Worm (Caenorhabditis elegans): ENCODE measurements around the gene Y51A2A.6.
A peak's percentile ranks its signal among the peaks of the same experiment; 100 is the strongest.

Gene Y51A2A.6

DNA sequence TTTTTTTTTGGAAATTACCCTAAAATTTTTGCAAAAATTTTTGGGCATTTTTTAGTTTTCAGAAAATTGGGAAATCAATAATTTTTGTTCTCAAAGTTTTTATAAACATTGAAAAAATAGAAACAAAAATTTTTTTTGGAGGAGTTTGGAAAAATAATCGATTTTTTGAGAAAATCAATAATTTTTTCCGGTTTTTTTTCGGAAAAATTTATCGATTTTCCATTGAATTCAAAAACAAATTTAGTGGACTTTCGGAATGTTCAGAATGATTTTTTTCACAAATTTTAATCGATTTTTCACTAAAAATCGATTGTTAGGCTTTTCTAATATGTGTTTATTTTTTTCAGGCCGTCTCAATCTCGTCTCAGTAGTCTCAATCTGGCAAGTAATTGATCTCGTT is 35.1 kb downstream of the Y51A2A.6 start (continued):
- TF ChIP-seq dpl-1 (GFP tag; optimal IDR thresholded peaks at IDR 0.05) = no peak
- TF ChIP-seq F49E8.2 (tag; optimal IDR thresholded peaks at IDR 0.05; ENCODE audit: insufficient read depth) = no peak

DNA sequence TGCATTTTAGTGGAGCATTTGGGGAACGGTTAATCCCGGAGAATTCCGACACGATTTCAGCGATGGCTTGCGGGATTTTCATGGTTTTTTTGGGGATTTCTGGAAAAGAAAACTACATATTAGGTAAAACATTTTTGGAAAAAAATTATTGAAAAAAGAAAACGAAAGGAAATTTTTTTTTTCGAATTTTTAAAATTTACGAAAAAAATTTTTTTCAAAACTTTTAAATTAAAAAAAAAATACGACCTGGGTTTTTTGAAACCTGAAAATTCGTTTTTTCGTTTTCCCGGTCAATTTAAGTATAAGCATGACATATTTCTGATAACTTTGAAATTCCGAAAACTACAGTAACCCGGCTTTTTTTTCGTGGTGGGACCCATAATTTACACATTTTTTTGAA is 37.3 kb downstream of the Y51A2A.6 start, which contains the start of gene C08E8.10:
Gene C08E8.10, minus strand, starts transcription at position 101 of the 400 bp plus-strand sequence.
- no peak for TF ChIP-seq F10E7.11 (tag; optimal IDR thresholded peaks at IDR 0.05)
- TF ChIP-seq ztf-22 (GFP tag; optimal IDR thresholded peaks at IDR 0.05) = no peak
- no peak for TF ChIP-seq athp-1 (tag; optimal IDR thresholded peaks at IDR 0.05)
- no peak for TF ChIP-seq mxl-1 (tag; optimal IDR thresholded peaks at IDR 0.05)
- no peak for TF ChIP-seq bed-2 (GFP tag; IDR thresholded peaks at IDR 0.05)

DNA sequence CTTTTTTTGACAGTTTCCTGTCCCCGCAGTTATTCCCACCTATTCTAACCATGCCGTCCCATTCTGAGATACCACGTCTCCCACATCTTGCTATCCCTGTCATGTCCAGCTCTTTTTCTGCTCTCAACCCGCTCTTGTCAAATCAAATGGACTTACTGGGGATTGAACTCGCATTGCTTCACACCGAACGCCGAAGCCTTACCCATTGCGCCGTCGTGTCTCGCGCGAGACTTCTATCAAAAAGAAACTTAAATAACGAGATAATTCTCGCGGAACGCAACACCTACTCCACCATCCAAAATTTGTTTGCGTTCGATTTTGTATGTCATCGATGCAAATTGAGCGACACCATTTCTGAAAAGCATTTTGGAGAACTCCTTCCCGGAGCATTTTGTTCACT is 41.7 kb downstream of the Y51A2A.6 start:
- TF ChIP-seq madf-8 (GFP tag; conservative IDR thresholded peaks at IDR 0.05) (no peak), efl-1 (GFP tag; optimal IDR thresholded peaks at IDR 0.05) (no peak), dpl-1 (GFP tag; optimal IDR thresholded peaks at IDR 0.05) (no peak), bed-1 (GFP tag; IDR thresholded peaks at IDR 0.05) (no peak), ceh-27 (GFP tag; optimal IDR thresholded peaks at IDR 0.05) (no peak), madf-3 (GFP tag; IDR thresholded peaks at IDR 0.05) (0 out of 2 replicates have a peak, but pooled peaks have one; percentile 43), aptf-3 (GFP tag; IDR thresholded peaks at IDR 0.05) (no peak), ccch-3 (GFP tag; optimal IDR thresholded peaks at IDR 0.05) (no peak), ztf-18 (tag; optimal IDR thresholded peaks at IDR 0.05) (peak; percentile 18), D2030.7 (GFP tag; IDR thresholded peaks at IDR 0.05) (peak; percentile 38), cebp-2 (GFP tag; IDR thresholded peaks at IDR 0.05) (no peak), lin-35 (GFP tag; optimal IDR thresholded peaks at IDR 0.05) (no peak), C06A6.2 (GFP tag; conservative IDR thresholded peaks at IDR 0.05) (no peak), ZK185.1 (tag; optimal IDR thresholded peaks at IDR 0.05; ENCODE audit: poor library complexity, severe bottlenecking) (no peak), nfyb-1 (GFP tag; IDR thresholded peaks at IDR 0.05) (no peak), hlh-26 (GFP tag; conservative IDR thresholded peaks at IDR 0.05) (no peak), zfh-2 (GFP tag; conservative IDR thresholded peaks at IDR 0.05) (no peak), die-1 (tag; optimal IDR thresholded peaks at IDR 0.05) (no peak), ceh-40 (GFP tag; IDR thresholded peaks at IDR 0.05) (no peak), mxl-1 (tag; optimal IDR thresholded peaks at IDR 0.05) (no peak), tbp1 (GFP tag; optimal IDR thresholded peaks at IDR 0.05) (peak; percentile 68), lir-1 (GFP tag; conservative IDR thresholded peaks at IDR 0.05) (no peak), dox-1 (GFP tag; IDR thresholded peaks at IDR 0.05) (no peak), lin-26 (GFP tag; IDR thresholded peaks at IDR 0.05) (0 out of 2 replicates have a peak, but pooled peaks have one; percentile 47), let-526 (GFP tag; IDR thresholded peaks at IDR 0.05) (no peak), ceh-100 (GFP tag; IDR thresholded peaks at IDR 0.05) (no peak), F49E8.2 (tag; optimal IDR thresholded peaks at IDR 0.05; ENCODE audit: insufficient read depth) (no peak), F39B2.1 (GFP tag; IDR thresholded peaks at IDR 0.05) (no peak), F10E7.11 (tag; optimal IDR thresholded peaks at IDR 0.05) (no peak), him-1 (tag; optimal IDR thresholded peaks at IDR 0.05) (no peak), nfya-1 (tag; optimal IDR thresholded peaks at IDR 0.05; ENCODE audit: borderline replicate concordance, insufficient read depth) (no peak), lin-54 (GFP tag; optimal IDR thresholded peaks at IDR 0.05) (no peak), nhr-80 (tag; optimal IDR thresholded peaks at IDR 0.05) (no peak), snpc-3.4 (tag; optimal IDR thresholded peaks at IDR 0.05) (no peak), bed-2 (GFP tag; IDR thresholded peaks at IDR 0.05) (no peak), chd-7 (tag; optimal IDR thresholded peaks at IDR 0.05) (no peak), B0261.1 (tag; optimal IDR thresholded peaks at IDR 0.05) (peak; percentile 31), hlh-12 (tag; optimal IDR thresholded peaks at IDR 0.05) (no peak), Y56A3A.18 (GFP tag; IDR thresholded peaks at IDR 0.05) (no peak), nfya-2 (GFP tag; IDR thresholded peaks at IDR 0.05) (no peak), B0336.3 (GFP tag; IDR thresholded peaks at IDR 0.05) (no peak), rpc-1 (optimal IDR thresholded peaks at IDR 0.05) (peak; percentile 33), rpc-1 (tag; optimal IDR thresholded peaks at IDR 0.05) (peak; percentile 63)
